Worm (Caenorhabditis elegans): ENCODE results near the gene nhr-249.

nhr-249 gene

DNA sequence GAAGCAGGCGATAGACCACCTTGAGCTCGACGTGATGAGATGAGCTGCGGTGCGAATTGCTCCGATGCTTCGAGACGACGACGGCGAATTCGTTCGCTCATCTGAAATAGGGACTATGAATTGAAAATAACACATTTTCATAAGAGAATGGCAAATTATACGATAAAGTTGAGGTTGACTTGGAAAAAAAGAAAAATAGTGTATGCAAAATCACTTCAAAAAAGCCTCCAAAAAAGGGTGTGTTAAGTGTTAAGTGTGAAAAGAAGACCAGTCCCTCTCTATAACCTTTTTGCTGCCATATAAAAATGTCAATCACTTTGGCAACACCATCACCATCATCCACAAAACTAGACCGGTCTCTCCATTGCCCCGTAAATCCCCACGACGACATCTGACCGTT, 14.5 kb upstream of the nhr-249 start, which contains the start of gene prkl-1:
TSS of gene prkl-1 (minus strand) at position 101 of the 400 bp plus-strand sequence.
- TF ChIP-seq tag-97 (GFP tag; IDR thresholded peaks at IDR 0.05) (no peak), lir-3 (tag; optimal IDR thresholded peaks at IDR 0.05) (no peak), set-16 (GFP tag; IDR thresholded peaks at IDR 0.05) (no peak), hmg-1.1 (GFP tag; IDR thresholded peaks at IDR 0.05) (no peak), ZK337.2 (GFP tag; IDR thresholded peaks at IDR 0.05) (no peak), sdz-12 (GFP tag; optimal IDR thresholded peaks at IDR 0.05) (no peak), mep-1 (tag; optimal IDR thresholded peaks at IDR 0.05) (no peak), ces-1 (GFP tag; optimal IDR thresholded peaks at IDR 0.05) (no peak), lin-29 (GFP tag; IDR thresholded peaks at IDR 0.05) (no peak), nhr-41 (GFP tag; IDR thresholded peaks at IDR 0.05) (no peak), ceh-82 (tag; optimal IDR thresholded peaks at IDR 0.05) (no peak), zfp-2 (tag; optimal IDR thresholded peaks at IDR 0.05) (no peak)

- TF ChIP-seq ZK337.2 (GFP tag; IDR thresholded peaks at IDR 0.05): no peak
- no peak for TF ChIP-seq unc-130 (GFP tag; optimal IDR thresholded peaks at IDR 0.05)
- TF ChIP-seq spr-3 (GFP tag; optimal IDR thresholded peaks at IDR 0.05): no peak
- peak; percentile 58 for TF ChIP-seq aha-1 (tag)
- no peak for TF ChIP-seq lin-13 (GFP tag; optimal IDR thresholded peaks at IDR 0.05)
- no peak for TF ChIP-seq lsy-2 (tag; optimal IDR thresholded peaks at IDR 0.05)
- TF ChIP-seq duxl-1 (tag; optimal IDR thresholded peaks at IDR 0.05; ENCODE audit: poor library complexity): no peak
- TF ChIP-seq F49E8.2 (tag; optimal IDR thresholded peaks at IDR 0.05; ENCODE audit: borderline replicate concordance): no peak
Observed at ce11 chrIV:6984449-6985380, 12.4 kb upstream of the nhr-249 start.

DNA sequence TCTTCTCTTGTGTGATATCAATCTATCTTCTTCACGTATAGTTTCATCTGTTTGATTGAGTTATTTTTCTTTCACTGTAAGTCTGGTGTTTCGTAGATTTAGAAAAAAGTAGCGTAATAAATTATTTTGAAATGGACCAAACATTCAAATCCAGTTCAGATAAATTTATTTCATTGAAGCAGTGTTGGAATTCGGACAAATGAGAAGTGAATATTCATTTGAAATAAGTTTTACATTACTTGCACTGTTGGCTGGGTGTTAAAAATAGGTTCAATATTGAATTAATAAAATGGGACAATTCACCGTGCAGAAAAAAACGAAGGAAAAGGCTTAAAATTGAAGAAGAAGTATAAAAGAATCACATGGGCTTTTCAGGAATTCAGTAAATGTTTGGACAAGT, 6.3 kb upstream of the nhr-249 start:
- TF ChIP-seq mxl-3 (GFP tag; optimal IDR thresholded peaks at IDR 0.05) (no peak), snpc-1.2 (GFP tag; IDR thresholded peaks at IDR 0.05) (peak; percentile 61; the same call in 1 of the 2 replicates), dmd-8 (GFP tag; IDR thresholded peaks at IDR 0.05) (no peak), nhr-76 (tag; optimal IDR thresholded peaks at IDR 0.05) (no peak)

DNA sequence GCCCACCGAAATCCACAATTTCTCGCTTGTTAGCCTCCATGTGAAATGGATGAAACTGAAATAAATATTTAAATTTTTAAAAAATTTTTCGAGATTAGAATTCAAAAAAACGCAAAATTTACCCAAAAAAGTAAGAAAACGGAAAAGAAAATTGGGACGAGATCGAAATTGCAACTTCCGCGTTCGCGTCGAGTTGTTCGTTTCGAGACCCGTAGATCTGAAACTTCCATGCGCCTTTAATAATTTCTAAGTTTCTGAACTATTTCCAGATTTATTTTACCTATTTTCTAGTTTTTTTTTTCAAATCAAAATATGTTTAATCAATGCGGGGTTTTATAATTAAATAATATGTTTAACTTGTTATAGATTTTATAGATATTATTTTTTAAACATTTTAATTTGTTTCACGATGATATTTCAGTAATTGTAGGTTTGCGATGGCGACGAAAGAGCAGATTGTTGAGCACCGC, 4.8 kb upstream of the nhr-249 start, which contains the start of the genes pgl-1 and him-3:
TSS of gene pgl-1 (minus strand) at position 230 of the 470 bp plus-strand sequence.
TSS of gene him-3 (plus strand) at position 420 of the 470 bp plus-strand sequence.
- TF ChIP-seq gei-8 (GFP tag; optimal IDR thresholded peaks at IDR 0.05) (no peak), nhr-77 (tag; optimal IDR thresholded peaks at IDR 0.05) (no peak), sdz-12 (GFP tag; optimal IDR thresholded peaks at IDR 0.05) (no peak), ztf-7 (tag; optimal IDR thresholded peaks at IDR 0.05) (no peak), mdl-1 (tag; optimal IDR thresholded peaks at IDR 0.05) (no peak), lin-13 (GFP tag; optimal IDR thresholded peaks at IDR 0.05) (no peak), tra-1 (GFP tag; IDR thresholded peaks at IDR 0.05) (no peak), snpc-1.2 (GFP tag; IDR thresholded peaks at IDR 0.05) (no peak), spr-3 (GFP tag; optimal IDR thresholded peaks at IDR 0.05) (no peak), daf-8 (GFP tag; IDR thresholded peaks at IDR 0.05) (no peak), lin-1 (GFP tag; IDR thresholded peaks at IDR 0.05) (no peak), Y5F2A.4 (GFP tag; optimal IDR thresholded peaks at IDR 0.05) (no peak), F26F4.8 (GFP tag; conservative IDR thresholded peaks at IDR 0.05) (no peak), R02D3.7 (tag; optimal IDR thresholded peaks at IDR 0.05) (no peak)
